Fruit fly (Drosophila melanogaster) whole organism, embryonic: ENCODE results near the gene Eig71Ek.

Source experiments
- Asciz ChIP-seq: fragments of 200-800 bp; sonication (Bioruptor generic); optimal IDR thresholded peaks from 2 replicates; lab custom pipeline; 2017; ENCODE audit warnings: missing biosample characterization, mild to moderate bottlenecking, missing genetic modification characterization, missing genetic modification reagents
- Atf3 ChIP-seq: fragments of 200-800 bp; sonication (Bioruptor generic); optimal IDR thresholded peaks from 3 replicates; lab custom pipeline; 2016; ENCODE audit warnings: missing biosample characterization, missing genetic modification characterization
- B-H1 ChIP-seq: fragments of 200-800 bp; sonication (Bioruptor generic); IDR thresholded peaks from 3 replicates; pipeline ENCODE4 v1.3.6; 2022; ENCODE audit warnings: missing biosample characterization, missing genetic modification characterization
- BEAF-32 ChIP-seq: fragments of 200-800 bp; sonication (Bioruptor generic); optimal IDR thresholded peaks from 3 replicates; lab custom pipeline; 2017; ENCODE audit warnings: missing biosample characterization, missing genetic modification characterization, mild to moderate bottlenecking, moderate library complexity, missing genetic modification reagents
- Bdp1 ChIP-seq: fragments of 200-800 bp; sonication (Bioruptor generic); optimal IDR thresholded peaks from 3 replicates; lab custom pipeline; 2016; ENCODE audit warnings: missing biosample characterization, missing genetic modification characterization
- Blimp-1 ChIP-seq: fragments of 200-800 bp; sonication (Bioruptor generic); optimal IDR thresholded peaks from 3 replicates; lab custom pipeline; 2018; ENCODE audit warnings: missing biosample characterization, missing genetic modification characterization, mild to moderate bottlenecking, moderate library complexity, missing genetic modification reagents
- CG10147 ChIP-seq: fragments of 200-800 bp; sonication (Bioruptor generic); optimal IDR thresholded peaks from 2 replicates; lab custom pipeline; 2019; ENCODE audit warnings: missing biosample characterization, mild to moderate bottlenecking, missing genetic modification characterization, moderate library complexity
- CG10274 ChIP-seq: fragments of 200-800 bp; sonication (Bioruptor generic); optimal IDR thresholded peaks from 3 replicates; lab custom pipeline; 2017; ENCODE audit warnings: missing biosample characterization, mild to moderate bottlenecking, missing genetic modification characterization
- CG12942 ChIP-seq: fragments of 200-800 bp; sonication (Bioruptor generic); optimal IDR thresholded peaks from 3 replicates; lab custom pipeline; 2016; ENCODE audit warnings: missing biosample characterization, missing genetic modification characterization
- CG13424 ChIP-seq: fragments of 200-800 bp; sonication (Bioruptor generic); optimal IDR thresholded peaks from 2 replicates; lab custom pipeline; 2019; ENCODE audit warnings: missing biosample characterization, mild to moderate bottlenecking, missing genetic modification characterization, moderate library complexity
- CG15479 ChIP-seq: fragments of 200-800 bp; sonication (Bioruptor generic); optimal IDR thresholded peaks from 3 replicates; lab custom pipeline; 2019; ENCODE audit warnings: missing biosample characterization, mild to moderate bottlenecking, missing genetic modification characterization, moderate library complexity
- CG15696 ChIP-seq: fragments of 200-800 bp; sonication (Bioruptor generic); optimal IDR thresholded peaks from 2 replicates; lab custom pipeline; 2019; ENCODE audit warnings: missing biosample characterization, mild to moderate bottlenecking, missing genetic modification characterization, moderate library complexity
- CG17359 ChIP-seq: fragments of 200-800 bp; sonication (Bioruptor generic); optimal IDR thresholded peaks from 3 replicates; lab custom pipeline; 2018; ENCODE audit warnings: missing biosample characterization, mild to moderate bottlenecking, missing genetic modification characterization, moderate library complexity
- CG17361 ChIP-seq: fragments of 200-800 bp; sonication (Bioruptor generic); IDR thresholded peaks from 3 replicates; pipeline ENCODE4 v1.3.6; 2022; ENCODE audit warnings: missing biosample characterization, missing genetic modification characterization
- CG1832 ChIP-seq: fragments of 200-800 bp; sonication (Bioruptor generic); optimal IDR thresholded peaks from 2 replicates; lab custom pipeline; 2017; ENCODE audit warnings: missing biosample characterization, mild to moderate bottlenecking, missing genetic modification characterization, inconsistent platforms
- CG4707 ChIP-seq: fragments of 200-800 bp; sonication (Bioruptor generic); optimal IDR thresholded peaks from 2 replicates; lab custom pipeline; 2018; ENCODE audit warnings: missing biosample characterization, mild to moderate bottlenecking, missing genetic modification characterization, moderate library complexity
- CG7745 ChIP-seq: fragments of 200-800 bp; sonication (Bioruptor generic); optimal IDR thresholded peaks from 2 replicates; lab custom pipeline; 2018; ENCODE audit warnings: missing biosample characterization, mild to moderate bottlenecking, missing genetic modification characterization, moderate library complexity
- CG8290 ChIP-seq, 3 experiments: fragments of 200-800 bp; sonication (Bioruptor generic); optimal IDR thresholded peaks; 2 replicates each; lab custom pipeline; 2016 to 2019; ENCODE audit warnings: missing biosample characterization in 3 of 3, missing genetic modification characterization in 3 of 3, mild to moderate bottlenecking in 2 of 3, moderate library complexity in 1 of 3
- CG8765 ChIP-seq: fragments of 200-800 bp; sonication (Bioruptor generic); IDR thresholded peaks from 2 replicates; pipeline ENCODE4 v1.3.6; 2022; ENCODE audit warnings: missing biosample characterization, missing genetic modification characterization
- CkIIα-i1 ChIP-seq: fragments of 200-800 bp; sonication (Bioruptor generic); IDR thresholded peaks from 2 replicates; pipeline ENCODE4 v1.3.6; 2022; ENCODE audit warnings: missing biosample characterization, missing genetic modification characterization
- D ChIP-seq, 2 experiments: fragments of 200-800 bp in 1 of 2; fragments of >200 bp in 1 of 2; sonication (Bioruptor generic) in 1 of 2; optimal IDR thresholded peaks; 2 replicates in 1 of 2; 3 replicates in 1 of 2; lab custom pipeline; 2017; ENCODE audit warnings: mild to moderate bottlenecking in 1 of 2, missing biosample characterization in 1 of 2, missing genetic modification characterization in 1 of 2, missing genetic modification reagents in 1 of 2
- Deaf1 ChIP-seq: fragments of 200-800 bp; optimal IDR thresholded peaks from 3 replicates; lab custom pipeline; 2019; ENCODE audit warnings: missing biosample characterization, mild to moderate bottlenecking, missing genetic modification characterization, moderate library complexity
- Dek ChIP-seq: fragments of 200-800 bp; sonication (Bioruptor generic); optimal IDR thresholded peaks from 3 replicates; lab custom pipeline; 2019; ENCODE audit warnings: missing biosample characterization, mild to moderate bottlenecking, missing genetic modification characterization, moderate library complexity
- Drgx ChIP-seq: fragments of 200-800 bp; sonication (Bioruptor generic); IDR thresholded peaks from 2 replicates; pipeline ENCODE4 v1.3.6; 2022; ENCODE audit warnings: missing biosample characterization, missing genetic modification characterization
- E2f2 ChIP-seq: fragments of 200-800 bp; sonication (Bioruptor generic); IDR thresholded peaks from 2 replicates; pipeline ENCODE4 v1.3.6; 2022; ENCODE audit warnings: missing biosample characterization, missing genetic modification characterization
- HLHmδ ChIP-seq: fragments of 200-800 bp; sonication (Bioruptor generic); optimal IDR thresholded peaks from 2 replicates; lab custom pipeline; 2018; ENCODE audit warnings: missing biosample characterization, mild to moderate bottlenecking, missing genetic modification characterization, moderate library complexity
- Hr3 ChIP-seq: fragments of 200-800 bp; sonication (Bioruptor generic); optimal IDR thresholded peaks from 3 replicates; lab custom pipeline; 2016; ENCODE audit warnings: missing biosample characterization, missing genetic modification characterization
- Mad ChIP-seq: fragments of 200-800 bp; sonication (Bioruptor generic); optimal IDR thresholded peaks from 2 replicates; lab custom pipeline; 2016; ENCODE audit warnings: missing biosample characterization, missing genetic modification characterization
- Nf-YB ChIP-seq: fragments of 200-800 bp; sonication (Bioruptor generic); optimal IDR thresholded peaks from 3 replicates; lab custom pipeline; 2019; ENCODE audit warnings: missing biosample characterization, mild to moderate bottlenecking, missing genetic modification characterization, moderate library complexity
- Optix ChIP-seq: fragments of 200-800 bp; sonication (Bioruptor generic); IDR thresholded peaks from 3 replicates; pipeline ENCODE4 v1.3.6; 2022; ENCODE audit warnings: missing biosample characterization, missing genetic modification characterization
- Pdp1 ChIP-seq, 2 experiments: fragments of 200-800 bp; sonication (Bioruptor generic); optimal IDR thresholded peaks; 3 replicates each; lab custom pipeline; 2016; ENCODE audit warnings: missing biosample characterization in 2 of 2, missing genetic modification characterization in 2 of 2, mild to moderate bottlenecking in 1 of 2, moderate library complexity in 1 of 2
- ac ChIP-seq: fragments of 200-800 bp; sonication (Bioruptor generic); optimal IDR thresholded peaks from 3 replicates; lab custom pipeline; 2017; ENCODE audit warnings: missing biosample characterization, mild to moderate bottlenecking, missing genetic modification characterization
- amos ChIP-seq: fragments of 200-800 bp; sonication (Bioruptor generic); IDR thresholded peaks from 2 replicates; pipeline ENCODE4 v1.3.6; 2022; ENCODE audit warnings: missing biosample characterization, missing genetic modification characterization; ENCODE audit not compliant: partially characterized antibody
- cad ChIP-seq: fragments of >200 bp; optimal IDR thresholded peaks from 2 replicates; lab custom pipeline; 2017; ENCODE audit warnings: missing biosample characterization, missing genetic modification characterization
- dmrt11E ChIP-seq: fragments of 200-800 bp; sonication (Bioruptor generic); optimal IDR thresholded peaks from 3 replicates; lab custom pipeline; 2018; ENCODE audit warnings: missing biosample characterization, mild to moderate bottlenecking, missing genetic modification characterization, moderate library complexity
- fd102C ChIP-seq: fragments of 200-800 bp; sonication (Bioruptor generic); optimal IDR thresholded peaks from 2 replicates; lab custom pipeline; 2018; ENCODE audit warnings: missing biosample characterization, mild to moderate bottlenecking, missing genetic modification characterization, moderate library complexity
- fru ChIP-seq: fragments of >200 bp; optimal IDR thresholded peaks from 2 replicates; lab custom pipeline; 2017
- gcm ChIP-seq: fragments of 200-800 bp; sonication (Bioruptor generic); optimal IDR thresholded peaks from 2 replicates; lab custom pipeline; 2019; ENCODE audit warnings: missing biosample characterization, mild to moderate bottlenecking, missing genetic modification characterization, moderate library complexity
- inv ChIP-seq: fragments of 200-800 bp; sonication (Bioruptor generic); IDR thresholded peaks from 2 replicates; pipeline ENCODE4 v1.3.6; 2022; ENCODE audit warnings: missing biosample characterization, missing genetic modification characterization; ENCODE audit not compliant: partially characterized antibody
- kay ChIP-seq: fragments of 200-800 bp; sonication (Bioruptor generic); optimal IDR thresholded peaks from 2 replicates; lab custom pipeline; 2016; ENCODE audit warnings: missing biosample characterization, missing genetic modification characterization
- ken ChIP-seq: fragments of 200-800 bp; sonication (Bioruptor generic); IDR thresholded peaks from 3 replicates; pipeline ENCODE4 v1.3.6; 2022; ENCODE audit warnings: missing biosample characterization, missing genetic modification characterization
- odd ChIP-seq: fragments of 200-800 bp; sonication (Bioruptor generic); optimal IDR thresholded peaks from 2 replicates; lab custom pipeline; 2017; ENCODE audit warnings: missing biosample characterization, mild to moderate bottlenecking, missing genetic modification characterization
- pb ChIP-seq: fragments of 200-800 bp; sonication (Bioruptor generic); optimal IDR thresholded peaks from 3 replicates; lab custom pipeline; 2016; ENCODE audit warnings: missing biosample characterization, missing genetic modification characterization
- prd ChIP-seq, 3 experiments: fragments of >200 bp in 2 of 3; fragments of 200-800 bp in 1 of 3; sonication (Bioruptor generic) in 1 of 3; optimal IDR thresholded peaks in 2 of 3; IDR thresholded peaks in 1 of 3; 2 replicates in 2 of 3; 3 replicates in 1 of 3; pipeline versions ENCODE4 v1.3.6 to Lab custom; 2017 to 2022; ENCODE audit warnings: missing biosample characterization in 1 of 3, missing genetic modification characterization in 1 of 3
- ssp ChIP-seq: fragments of 200-800 bp; sonication (Bioruptor generic); IDR thresholded peaks from 2 replicates; pipeline ENCODE4 v1.3.6; 2022; ENCODE audit warnings: missing biosample characterization, missing genetic modification characterization
- tll ChIP-seq, 2 experiments: fragments of 200-800 bp in 1 of 2; fragments of >200 bp in 1 of 2; sonication (Bioruptor generic) in 1 of 2; optimal IDR thresholded peaks; 2 replicates each; lab custom pipeline; 2017 to 2019; ENCODE audit warnings: missing biosample characterization in 2 of 2, missing genetic modification characterization in 2 of 2, mild to moderate bottlenecking in 1 of 2, moderate library complexity in 1 of 2
- unc-4 ChIP-seq: fragments of 200-800 bp; sonication (Bioruptor generic); IDR thresholded peaks from 2 replicates; pipeline ENCODE4 v1.3.6; 2022; ENCODE audit warnings: missing biosample characterization, missing genetic modification characterization; ENCODE audit not compliant: partially characterized antibody
- vfl ChIP-seq: fragments of 200-800 bp; sonication (Bioruptor generic); optimal IDR thresholded peaks from 2 replicates; lab custom pipeline; 2016; ENCODE audit warnings: missing biosample characterization, missing genetic modification characterization
- vvl ChIP-seq: fragments of 200-800 bp; sonication (Bioruptor generic); IDR thresholded peaks from 2 replicates; pipeline ENCODE4 v1.3.6; 2022; ENCODE audit warnings: missing biosample characterization, missing genetic modification characterization

Eig71Ek gene

dm6 chr3L:15706199-15706598, 45.2 kb downstream of the Eig71Ek start (continued):
- TF ChIP-seq D (optimal IDR thresholded peaks at IDR 0.05; lab: Kevin White, UChicago) (no peak), D (GFP tag; optimal IDR thresholded peaks at IDR 0.05; lab: Kevin White, UChicago) (peak; percentile 4), CG10274 (GFP tag; lab: Kevin White, UChicago) (no peak), unc-4 (no peak), CG15479 (no peak), CG12942 (GFP tag; lab: Kevin White, UChicago) (no peak), fd102C (GFP tag; lab: Kevin White, UChicago) (no peak), Blimp-1 (GFP tag; lab: Kevin White, UChicago) (peak; percentile 72), B-H1 (GFP tag; lab: Robert Waterston, UW) (no peak), vfl (GFP tag; lab: Kevin White, UChicago) (no peak), vvl (GFP tag; lab: Robert Waterston, UW) (peak; percentile 41), CG15696 (tag; lab: Kevin White, UChicago) (peak; percentile 47), ssp (no peak), CG8290 (GFP tag; optimal IDR thresholded peaks at IDR 0.05; lab: Kevin White, UChicago) (no peak), CG8290 (tag; optimal IDR thresholded peaks at IDR 0.05; lab: Kevin White, UChicago) (peak in 1 of 2 experiments; percentile 7), ac (GFP tag; lab: Kevin White, UChicago) (no peak), CG17359 (tag; lab: Kevin White, UChicago) (peak; percentile 15), CG7745 (peak; percentile 19), Dek (tag; lab: Kevin White, UChicago) (no peak), kay (GFP tag; lab: Kevin White, UChicago) (no peak), Nf-YB (GFP tag; lab: Kevin White, UChicago) (no peak), CG17361 (no peak), inv (GFP tag; lab: Robert Waterston, UW) (no peak), CG8765 (GFP tag; lab: Robert Waterston, UW) (no peak), odd (no peak), Mad (no peak), Atf3 (GFP tag; lab: Kevin White, UChicago) (no peak), pb (GFP tag; lab: Kevin White, UChicago) (no peak), amos (GFP tag; lab: Robert Waterston, UW) (no peak), tll (GFP tag; optimal IDR thresholded peaks at IDR 0.05; lab: Kevin White, UChicago) (no peak), E2f2 (no peak), Bdp1 (GFP tag; lab: Kevin White, UChicago) (no peak), CG13424 (tag; lab: Kevin White, UChicago) (no peak), CG10147 (GFP tag; lab: Kevin White, UChicago) (no peak), Hr3 (GFP tag; lab: Kevin White, UChicago) (no peak), gcm (GFP tag; lab: Kevin White, UChicago) (no peak), Optix (no peak), Drgx (GFP tag; lab: Robert Waterston, UW) (no peak), Asciz (GFP tag; lab: Kevin White, UChicago) (peak; percentile 36), Deaf1 (tag; lab: Kevin White, UChicago) (no peak), BEAF-32 (GFP tag; lab: Kevin White, UChicago) (no peak), Pdp1 (GFP tag; optimal IDR thresholded peaks at IDR 0.05; lab: Kevin White, UChicago) (peak in 1 of 2 experiments; percentile 34), CG4707 (GFP tag; lab: Kevin White, UChicago) (no peak), cad (GFP tag; lab: Kevin White, UChicago) (no peak), HLHmδ (GFP tag; lab: Kevin White, UChicago) (peak; percentile 20), CkIIα-i1 (GFP tag; lab: Robert Waterston, UW) (no peak), CG1832 (no peak), dmrt11E (tag; lab: Kevin White, UChicago) (peak; percentile 6), fru (lab: Kevin White, UChicago) (no peak), prd (optimal IDR thresholded peaks at IDR 0.05; lab: Kevin White, UChicago) (no peak), prd (GFP tag; IDR thresholded peaks at IDR 0.05; lab: Robert Waterston, UW) (no peak), ken (GFP tag; lab: Robert Waterston, UW) (no peak)
